Worm (Caenorhabditis elegans): ENCODE results near the gene ubl-1.

- TF ChIP-seq aptf-2 (GFP tag; conservative IDR thresholded peaks at IDR 0.05) (no peak), madf-3 (GFP tag; IDR thresholded peaks at IDR 0.05) (no peak), lin-35 (GFP tag; optimal IDR thresholded peaks at IDR 0.05) (no peak), ama-1 (optimal IDR thresholded peaks at IDR 0.05) (no peak), ama-1 (GFP tag; optimal IDR thresholded peaks at IDR 0.05) (no peak)
Observed at ce11 chrIII:3034458-3034857, 33.7 kb upstream of the ubl-1 start.
